Fruit fly (Drosophila melanogaster) whole organism, prepupa: ENCODE data around the gene CG32982.

Experiments
- Blimp-1 ChIP-seq: fragments of 200-800 bp; sonication (Bioruptor generic); optimal IDR thresholded peaks from 3 replicates; lab custom pipeline; 2017; ENCODE audit warnings: missing biosample characterization, missing genetic modification characterization, mild to moderate bottlenecking, moderate library complexity, missing genetic modification reagents
- CG11902 ChIP-seq: fragments of 200-800 bp; sonication (Bioruptor generic); optimal IDR thresholded peaks from 3 replicates; lab custom pipeline; 2016; ENCODE audit warnings: missing biosample characterization, missing genetic modification characterization
- CG6854 ChIP-seq: fragments of 200-800 bp; sonication (Bioruptor generic); optimal IDR thresholded peaks from 2 replicates; lab custom pipeline; 2017; ENCODE audit warnings: missing biosample characterization, mild to moderate bottlenecking, missing genetic modification characterization
- Ets96B ChIP-seq: fragments of 200-800 bp; optimal IDR thresholded peaks from 2 replicates; lab custom pipeline; 2019; ENCODE audit warnings: missing biosample characterization, mild to moderate bottlenecking, missing genetic modification characterization, moderate library complexity
- Lpt ChIP-seq: fragments of 200-800 bp; sonication (Bioruptor generic); optimal IDR thresholded peaks from 3 replicates; lab custom pipeline; 2016; ENCODE audit warnings: missing biosample characterization, missing genetic modification characterization
- achi ChIP-seq: fragments of 200-800 bp; sonication (Bioruptor generic); optimal IDR thresholded peaks from 3 replicates; lab custom pipeline; 2016; ENCODE audit warnings: missing biosample characterization, missing genetic modification characterization
- pdm3 ChIP-seq: fragments of 200-800 bp; sonication (Bioruptor generic); optimal IDR thresholded peaks from 3 replicates; lab custom pipeline; 2016; ENCODE audit warnings: missing biosample characterization, missing genetic modification characterization

dm6 chr2L:9175172-9175571, 49.6 kb downstream of the CG32982 start:
- TF ChIP-seq achi (GFP tag; lab: Kevin White, UChicago), result peak; percentile 28
- TF ChIP-seq Blimp-1 (GFP tag; lab: Kevin White, UChicago), result no peak
- TF ChIP-seq Lpt, result peak; percentile 59
- TF ChIP-seq CG11902 (GFP tag; lab: Kevin White, UChicago), result no peak
- peak; percentile 84 for TF ChIP-seq CG6854 (GFP tag; lab: Kevin White, UChicago)
- TF ChIP-seq Ets96B (tag; lab: Kevin White, UChicago), result peak; percentile 61
- TF ChIP-seq pdm3 (GFP tag; lab: Kevin White, UChicago), result no peak
